Worm (Caenorhabditis elegans) whole organism, young adult: ENCODE data around the gene spp-5.
A peak's percentile ranks its signal among the peaks of the same experiment; 100 is the strongest.

Experiments used
- D2030.7 ChIP-seq: fragments of 200-800 bp; sonication (Bioruptor generic); IDR thresholded peaks from 2 replicates; pipeline ENCODE4 v1.3.6; 2022; ENCODE audit warnings: missing genetic modification reagents, missing genetic modification characterization, missing compliant biosample characterization
- F10E7.11 ChIP-seq: sonication (generic microtip); optimal IDR thresholded peaks from 2 replicates; lab custom pipeline; 2017; ENCODE audit warnings: mild to moderate bottlenecking, missing genetic modification characterization, moderate library complexity, missing compliant biosample characterization
- F33H1.4 ChIP-seq: fragments of 200-800 bp; sonication (Bioruptor generic); IDR thresholded peaks from 2 replicates; pipeline ENCODE4 v1.3.6; 2022; ENCODE audit warnings: missing genetic modification reagents, missing genetic modification characterization, missing compliant biosample characterization
- F37B4.10 ChIP-seq: fragments of 200-800 bp; sonication (Bioruptor generic); IDR thresholded peaks from 2 replicates; pipeline ENCODE4 v1.3.6; 2022; ENCODE audit warnings: missing genetic modification characterization, missing compliant biosample characterization
- F39B2.1 ChIP-seq: fragments of 200-800 bp; sonication (Bioruptor generic); IDR thresholded peaks from 2 replicates; pipeline ENCODE4 v1.3.6; 2022; ENCODE audit warnings: missing genetic modification reagents, missing genetic modification characterization, missing compliant biosample characterization
- F57A8.1 ChIP-seq: fragments of 200-800 bp; sonication (Bioruptor generic); optimal IDR thresholded peaks from 2 replicates; lab custom pipeline; 2018; ENCODE audit warnings: mild to moderate bottlenecking, missing genetic modification characterization, moderate library complexity, missing compliant biosample characterization
- T07F8.4 ChIP-seq: sonication (generic microtip); optimal IDR thresholded peaks from 2 replicates; lab custom pipeline; 2016; ENCODE audit warnings: mild to moderate bottlenecking, missing genetic modification characterization, moderate library complexity, missing compliant biosample characterization
- Y53F4B.3 ChIP-seq: fragments of 200-800 bp; sonication (Bioruptor generic); IDR thresholded peaks from 2 replicates; pipeline ENCODE4 v1.3.6; 2022; ENCODE audit warnings: missing genetic modification reagents, missing genetic modification characterization, missing compliant biosample characterization
- Y56A3A.18 ChIP-seq: fragments of 200-800 bp; sonication (Bioruptor generic); IDR thresholded peaks from 2 replicates; pipeline ENCODE4 v1.3.6; 2022; ENCODE audit warnings: missing genetic modification reagents, missing genetic modification characterization, missing compliant biosample characterization
- Y67H2A.10 ChIP-seq: fragments of 200-800 bp; sonication (Bioruptor generic); conservative IDR thresholded peaks from 2 replicates; pipeline ENCODE4 v1.3.6; 2022; ENCODE audit warnings: missing genetic modification reagents, missing genetic modification characterization, missing compliant biosample characterization
- aptf-2 ChIP-seq: fragments of 200-800 bp; sonication (Bioruptor generic); conservative IDR thresholded peaks from 2 replicates; pipeline ENCODE4 v1.3.6; 2022; ENCODE audit warnings: missing genetic modification reagents, missing genetic modification characterization, missing compliant biosample characterization
- atf-7 ChIP-seq: sonication (generic microtip); optimal IDR thresholded peaks from 2 replicates; lab custom pipeline; 2017; ENCODE audit warnings: mild to moderate bottlenecking, missing genetic modification characterization, missing compliant biosample characterization
- attf-3 ChIP-seq: fragments of 200-800 bp; sonication (Bioruptor generic); conservative IDR thresholded peaks from 2 replicates; pipeline ENCODE4 v1.3.6; 2022; ENCODE audit warnings: missing genetic modification reagents, missing genetic modification characterization, missing compliant biosample characterization
- attf-5 ChIP-seq: fragments of 200-800 bp; sonication (Bioruptor generic); optimal IDR thresholded peaks from 2 replicates; lab custom pipeline; 2018; ENCODE audit warnings: mild to moderate bottlenecking, missing genetic modification characterization, missing compliant biosample characterization
- bed-1 ChIP-seq: fragments of 200-800 bp; sonication (Bioruptor generic); IDR thresholded peaks from 2 replicates; pipeline ENCODE4 v1.3.6; 2022; ENCODE audit warnings: missing genetic modification reagents, missing genetic modification characterization, missing compliant biosample characterization
- ceh-79 ChIP-seq: sonication (generic microtip); optimal IDR thresholded peaks from 2 replicates; lab custom pipeline; 2017; ENCODE audit warnings: mild to moderate bottlenecking, missing genetic modification characterization, missing compliant biosample characterization
- die-1 ChIP-seq: sonication (generic microtip); optimal IDR thresholded peaks from 2 replicates; lab custom pipeline; 2016; ENCODE audit warnings: missing genotype, mild to moderate bottlenecking, missing genetic modification characterization, missing compliant biosample characterization
- egl-18 ChIP-seq: fragments of 200-800 bp; sonication (Bioruptor generic); IDR thresholded peaks from 2 replicates; pipeline ENCODE4 v1.3.6; 2022; ENCODE audit warnings: missing genetic modification reagents, missing genetic modification characterization, missing compliant biosample characterization
- ekl-4 ChIP-seq: fragments of 200-800 bp; sonication (Bioruptor generic); IDR thresholded peaks from 2 replicates; pipeline ENCODE4 v1.3.6; 2022; ENCODE audit warnings: missing genetic modification reagents, missing genetic modification characterization, missing compliant biosample characterization
- fkh-3 ChIP-seq: sonication (generic microtip); optimal IDR thresholded peaks from 2 replicates; lab custom pipeline; 2016; ENCODE audit warnings: mild to moderate bottlenecking, missing genetic modification characterization, missing compliant biosample characterization
- him-1 ChIP-seq: sonication (generic microtip); optimal IDR thresholded peaks from 2 replicates; lab custom pipeline; 2016; ENCODE audit warnings: missing genotype, missing genetic modification reagents, missing genetic modification characterization, missing compliant biosample characterization
- hlh-26 ChIP-seq: fragments of 200-800 bp; sonication (Bioruptor generic); conservative IDR thresholded peaks from 2 replicates; pipeline ENCODE4 v1.3.6; 2022; ENCODE audit warnings: missing genetic modification reagents, missing genetic modification characterization, missing compliant biosample characterization
- hsf-1 ChIP-seq: fragments of 200-800 bp; sonication (Bioruptor generic); IDR thresholded peaks from 2 replicates; pipeline ENCODE4 v1.3.6; 2022; ENCODE audit warnings: missing genetic modification reagents, missing genetic modification characterization, missing compliant biosample characterization
- let-607 ChIP-seq, 2 experiments: fragments of 200-800 bp in 1 of 2; sonication (Bioruptor generic) in 1 of 2; sonication (generic microtip) in 1 of 2; optimal IDR thresholded peaks; 2 replicates each; lab custom pipeline; 2016 to 2018; ENCODE audit warnings: mild to moderate bottlenecking in 2 of 2, missing compliant biosample characterization in 2 of 2, missing genetic modification characterization in 2 of 2, moderate library complexity in 2 of 2, missing genotype in 1 of 2
- lin-26 ChIP-seq: fragments of 200-800 bp; sonication (Bioruptor generic); IDR thresholded peaks from 2 replicates; pipeline ENCODE4 v1.3.6; 2022; ENCODE audit warnings: missing genetic modification reagents, missing genetic modification characterization, missing compliant biosample characterization
- lir-1 ChIP-seq: fragments of 200-800 bp; sonication (Bioruptor generic); conservative IDR thresholded peaks from 2 replicates; pipeline ENCODE4 v1.3.6; 2022; ENCODE audit warnings: missing genetic modification reagents, missing genetic modification characterization, missing compliant biosample characterization
- madf-3 ChIP-seq: fragments of 200-800 bp; sonication (Bioruptor generic); IDR thresholded peaks from 2 replicates; pipeline ENCODE4 v1.3.6; 2022; ENCODE audit warnings: missing genetic modification reagents, missing genetic modification characterization, missing compliant biosample characterization
- madf-8 ChIP-seq: fragments of 200-800 bp; sonication (Bioruptor generic); conservative IDR thresholded peaks from 2 replicates; pipeline ENCODE4 v1.3.6; 2022; ENCODE audit warnings: missing genetic modification reagents, missing genetic modification characterization, missing compliant biosample characterization
- mes-4 ChIP-seq: sonication (generic microtip); optimal IDR thresholded peaks from 2 replicates; lab custom pipeline; 2016; ENCODE audit warnings: missing genotype, missing genetic modification characterization, missing compliant biosample characterization
- nhr-120 ChIP-seq: fragments of 200-800 bp; sonication (Bioruptor generic); IDR thresholded peaks from 2 replicates; pipeline ENCODE4 v1.3.6; 2022; ENCODE audit warnings: missing genetic modification characterization, missing compliant biosample characterization
- nhr-80 ChIP-seq: sonication (generic microtip); optimal IDR thresholded peaks from 2 replicates; lab custom pipeline; 2016; ENCODE audit warnings: missing genetic modification characterization, missing compliant biosample characterization
- pbrm-1 ChIP-seq: fragments of 200-800 bp; sonication (Bioruptor generic); IDR thresholded peaks from 2 replicates; pipeline ENCODE4 v1.3.6; 2022; ENCODE audit warnings: missing genetic modification reagents, missing genetic modification characterization, missing compliant biosample characterization
- pha-4 ChIP-seq: fragments of 150-350 bp; sonication (generic microtip); optimal IDR thresholded peaks from 2 replicates; lab custom pipeline; 2014; ENCODE audit warnings: missing biosample characterization, missing genetic modification reagents, missing genetic modification characterization
- sea-2 ChIP-seq: fragments of 200-800 bp; sonication (Bioruptor generic); IDR thresholded peaks from 2 replicates; pipeline ENCODE4 v1.3.6; 2022; ENCODE audit warnings: missing genetic modification characterization, missing compliant biosample characterization
- snpc-3.4 ChIP-seq: sonication (generic microtip); optimal IDR thresholded peaks from 2 replicates; lab custom pipeline; 2017; ENCODE audit warnings: missing genetic modification characterization, mild to moderate bottlenecking, missing compliant biosample characterization, antibody characterized with exemption, moderate library complexity, missing genotype, missing genetic modification reagents
- tbx-9 ChIP-seq: sonication (generic microtip); optimal IDR thresholded peaks from 2 replicates; lab custom pipeline; 2016; ENCODE audit warnings: borderline replicate concordance, missing genetic modification characterization, inconsistent platforms, missing compliant biosample characterization
- unc-130 ChIP-seq: sonication (generic microtip); optimal IDR thresholded peaks from 2 replicates; lab custom pipeline; 2016; ENCODE audit warnings: missing genetic modification reagents, missing genetic modification characterization, missing compliant biosample characterization
- unc-62 ChIP-seq: fragments of 150-350 bp; optimal IDR thresholded peaks from 2 replicates; lab custom pipeline; 2014; ENCODE audit warnings: missing biosample characterization, missing genetic modification reagents, missing genetic modification characterization
- ztf-18 ChIP-seq: sonication (generic microtip); optimal IDR thresholded peaks from 2 replicates; lab custom pipeline; 2016; ENCODE audit warnings: missing genotype, mild to moderate bottlenecking, missing genetic modification characterization, missing compliant biosample characterization
- ztf-3 ChIP-seq: fragments of 200-800 bp; sonication (Bioruptor generic); optimal IDR thresholded peaks from 2 replicates; lab custom pipeline; 2018; ENCODE audit warnings: mild to moderate bottlenecking, missing genetic modification characterization, missing compliant biosample characterization
- ztf-6 ChIP-seq: fragments of 200-800 bp; sonication (Bioruptor generic); IDR thresholded peaks from 2 replicates; pipeline ENCODE4 v1.3.6; 2022; ENCODE audit warnings: missing genetic modification reagents, missing genetic modification characterization, missing compliant biosample characterization

Gene spp-5

DNA sequence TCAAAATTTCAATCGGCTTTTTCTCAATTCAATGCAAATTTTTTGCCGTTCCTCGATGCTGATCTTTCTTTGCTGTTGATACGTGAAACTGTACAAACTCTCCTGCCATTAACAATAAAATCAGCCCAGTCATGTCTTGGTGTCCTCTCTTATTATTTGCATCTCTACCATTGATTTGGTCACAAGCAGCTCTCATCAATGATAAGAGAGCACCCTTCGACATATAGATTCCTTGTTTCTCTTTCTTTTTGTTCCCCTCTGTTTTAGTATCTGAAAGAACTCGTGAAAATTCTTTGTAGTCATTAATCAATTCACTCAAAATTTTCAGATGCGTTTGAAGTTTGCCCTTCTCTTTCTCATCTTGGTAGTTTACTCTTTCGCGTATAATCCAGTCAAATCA lies 28.3 kb downstream of the spp-5 start, which contains the start of gene lron-7:
Gene lron-7 (plus strand): TSS at position 323 of the 400 bp plus-strand sequence.
- peak; percentile 65 for TF ChIP-seq nhr-80 (tag; lab: Kevin White, UChicago)
- TF ChIP-seq Y53F4B.3 (GFP tag; lab: Robert Waterston, UW) = no peak

DNA sequence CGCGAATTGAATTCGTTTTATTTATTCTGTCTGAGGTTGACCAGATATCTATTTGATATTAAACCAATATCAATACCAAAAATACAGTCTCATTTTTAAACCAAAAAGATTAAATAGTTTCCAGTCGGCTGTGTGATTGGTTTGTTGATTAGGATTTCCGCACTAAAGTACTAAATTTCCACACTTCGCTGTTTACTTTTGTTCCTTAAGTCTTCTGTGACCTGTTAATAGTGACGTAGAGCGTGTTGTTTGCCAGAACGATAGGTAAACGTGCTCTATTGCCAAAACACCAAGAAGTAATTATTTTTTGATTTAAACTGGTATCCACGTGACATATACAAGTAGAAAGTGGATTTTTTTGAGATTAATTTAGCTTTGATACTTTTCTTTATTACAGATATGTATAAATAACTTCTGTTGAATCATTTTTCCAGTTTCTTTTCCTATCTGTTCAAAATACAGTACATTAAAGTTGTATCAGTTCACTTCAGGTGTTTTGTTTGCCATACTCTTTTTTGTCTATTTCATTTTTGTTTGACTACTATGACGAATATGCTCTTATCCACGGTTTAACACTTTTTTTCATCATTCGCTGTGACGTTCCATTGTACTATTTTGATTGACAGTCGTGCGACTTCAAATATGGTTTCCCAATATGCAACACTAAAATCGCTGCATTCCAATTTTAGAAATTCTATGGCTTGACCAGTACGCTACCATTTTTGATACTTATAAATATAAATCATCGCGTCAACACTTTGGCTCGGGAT lies 29.1 kb downstream of the spp-5 start:
- TF ChIP-seq ceh-79 = no peak
- no peak for TF ChIP-seq attf-5
- no peak for TF ChIP-seq F33H1.4 (GFP tag; lab: Robert Waterston, UW)
- TF ChIP-seq lir-1 (GFP tag; lab: Robert Waterston, UW) = no peak
- peak; percentile 74 to 77 for TF ChIP-seq let-607 (tag; optimal IDR thresholded peaks at IDR 0.05; lab: Kevin White, UChicago)
- TF ChIP-seq D2030.7 = no peak
- no peak for TF ChIP-seq ztf-6 (GFP tag; lab: Robert Waterston, UW)
- TF ChIP-seq F10E7.11 (tag; lab: Kevin White, UChicago) = no peak
- TF ChIP-seq ztf-3 (GFP tag; lab: Kevin White, UChicago) = no peak
- TF ChIP-seq snpc-3.4 = no peak
- TF ChIP-seq atf-7 (tag; lab: Kevin White, UChicago) = peak; percentile 65
- no peak for TF ChIP-seq hsf-1 (GFP tag; lab: Robert Waterston, UW)
- TF ChIP-seq F39B2.1 (GFP tag; lab: Robert Waterston, UW) = no peak
- no peak for TF ChIP-seq bed-1 (GFP tag; lab: Robert Waterston, UW)
- TF ChIP-seq ztf-18 (tag; lab: Kevin White, UChicago) = no peak
- peak; percentile 62 for TF ChIP-seq nhr-80 (tag; lab: Kevin White, UChicago)
- no peak for TF ChIP-seq Y67H2A.10 (GFP tag; lab: Robert Waterston, UW)
- TF ChIP-seq T07F8.4 (tag; lab: Kevin White, UChicago) = no peak
- TF ChIP-seq lin-26 (GFP tag; lab: Robert Waterston, UW) = no peak
- TF ChIP-seq unc-62 = peak; percentile 89
- no peak for TF ChIP-seq nhr-120
- TF ChIP-seq aptf-2 (GFP tag; lab: Robert Waterston, UW) = no peak
- TF ChIP-seq attf-3 = no peak
- no peak for TF ChIP-seq fkh-3 (tag; lab: Kevin White, UChicago)
- no peak for TF ChIP-seq die-1
- peak; percentile 68 for TF ChIP-seq pha-4 (tag; lab: Kevin White, UChicago)
- TF ChIP-seq madf-8 = no peak
- no peak for TF ChIP-seq sea-2 (GFP tag; lab: Robert Waterston, UW)
- no peak for TF ChIP-seq madf-3 (GFP tag; lab: Robert Waterston, UW)

DNA sequence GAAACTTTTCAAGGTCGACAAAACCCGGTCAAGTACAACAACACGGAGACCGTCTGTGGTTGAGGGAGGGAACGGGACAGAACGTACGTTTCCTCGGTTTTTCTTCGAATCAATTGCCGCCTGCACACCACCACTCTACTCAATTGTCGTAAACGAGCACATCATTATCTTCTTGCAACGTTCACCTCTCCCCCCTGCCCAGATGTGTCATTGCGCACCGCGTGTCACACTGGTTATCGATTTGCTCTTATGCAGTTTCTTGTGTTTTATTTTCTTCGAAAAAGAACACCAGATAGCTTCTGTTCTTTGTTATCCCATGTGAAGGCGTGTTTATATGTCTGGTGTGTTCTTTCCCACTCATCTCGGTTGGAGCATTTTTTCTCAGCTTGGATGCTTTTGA lies 30.6 kb downstream of the spp-5 start:
- TF ChIP-seq unc-62 (no peak), egl-18 (no peak), F57A8.1 (GFP tag; lab: Kevin White, UChicago) (no peak), pbrm-1 (GFP tag; lab: Robert Waterston, UW) (no peak), him-1 (no peak), tbx-9 (no peak), nhr-120 (no peak), mes-4 (tag; lab: Kevin White, UChicago) (no peak), Y56A3A.18 (GFP tag; lab: Robert Waterston, UW) (no peak), F37B4.10 (GFP tag; lab: Robert Waterston, UW) (no peak), unc-130 (GFP tag; lab: Kevin White, UChicago) (no peak), hlh-26 (no peak), ekl-4 (no peak)
